Worm (Caenorhabditis elegans) whole organism, young adult: ENCODE measurements around the gene csn-6.

Source experiments
- F37B4.10 ChIP-seq: fragments of 200-800 bp; sonication (Bioruptor generic); IDR thresholded peaks from 2 replicates; pipeline ENCODE4 v1.3.6; 2022; ENCODE audit warnings: missing genetic modification characterization, missing compliant biosample characterization
- lsl-1 ChIP-seq: fragments of 200-800 bp; sonication (Bioruptor generic); optimal IDR thresholded peaks from 2 replicates; lab custom pipeline; 2018; ENCODE audit warnings: mild to moderate bottlenecking, missing genetic modification characterization, moderate library complexity, missing compliant biosample characterization
- madf-8 ChIP-seq: fragments of 200-800 bp; sonication (Bioruptor generic); conservative IDR thresholded peaks from 2 replicates; pipeline ENCODE4 v1.3.6; 2022; ENCODE audit warnings: missing genetic modification reagents, missing genetic modification characterization, missing compliant biosample characterization

DNA sequence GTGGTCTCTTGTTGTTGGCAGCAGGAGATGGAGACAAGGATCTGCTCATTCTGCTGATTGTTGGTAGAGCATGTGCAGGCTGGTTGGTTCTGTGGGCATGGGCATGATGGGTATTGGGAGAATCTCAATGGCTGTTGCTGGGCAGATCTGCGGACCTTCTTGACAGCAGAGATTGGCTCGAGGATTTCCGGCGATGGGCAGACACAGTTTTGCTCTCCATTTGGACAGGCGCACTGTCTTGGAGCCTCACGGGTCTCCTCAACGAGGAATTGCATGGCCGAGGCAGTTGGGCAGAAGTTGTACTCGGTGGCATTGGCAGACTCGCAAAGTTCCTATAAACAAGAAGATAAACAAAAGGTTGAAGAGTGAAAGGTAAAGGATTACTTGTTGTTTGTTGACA is 29.9 kb downstream of the csn-6 start:
- TF ChIP-seq F37B4.10 (GFP tag; lab: Robert Waterston, UW) (no peak), lsl-1 (GFP tag; lab: Kevin White, UChicago) (no peak), madf-8 (GFP tag; lab: Robert Waterston, UW) (no peak)
